Worm (Caenorhabditis elegans): ENCODE data around the gene Y116A8C.33.
A peak's percentile ranks its signal among the peaks of the same experiment; 100 is the strongest.

Y116A8C.33 gene

ce11 chrIV:17125967-17126366 lies 14.1 kb downstream of the Y116A8C.33 start:
- no peak for TF ChIP-seq unc-62 (GFP tag; optimal IDR thresholded peaks at IDR 0.05)
- TF ChIP-seq D2030.7 (GFP tag; IDR thresholded peaks at IDR 0.05): peak; percentile 59; the same call in 1 of the 2 replicates
- TF ChIP-seq sdz-38 (tag; optimal IDR thresholded peaks at IDR 0.05): no peak
- TF ChIP-seq egrh-3 (GFP tag; IDR thresholded peaks at IDR 0.05): no peak
- no peak for TF ChIP-seq T26A5.8 (tag; optimal IDR thresholded peaks at IDR 0.05)
- 0 out of 2 replicates have a peak, but pooled peaks have one; percentile 50 for TF ChIP-seq madf-3 (GFP tag; IDR thresholded peaks at IDR 0.05)
- TF ChIP-seq mes-4 (tag; optimal IDR thresholded peaks at IDR 0.05): no peak
- TF ChIP-seq madf-10 (tag; optimal IDR thresholded peaks at IDR 0.05): no peak
- TF ChIP-seq B0336.3 (GFP tag; IDR thresholded peaks at IDR 0.05): 0 out of 2 replicates have a peak, but pooled peaks have one; percentile 12
- no peak for TF ChIP-seq F57C9.4 (tag; optimal IDR thresholded peaks at IDR 0.05)
- TF ChIP-seq snpc-4 (GFP tag; optimal IDR thresholded peaks at IDR 0.05): no peak
- peak in 2 of 4 experiments; percentile 46 to 79 for TF ChIP-seq snpc-4 (tag; optimal IDR thresholded peaks at IDR 0.05)
- peak; percentile 25 for TF ChIP-seq tbp1 (GFP tag; optimal IDR thresholded peaks at IDR 0.05)
- no peak for TF ChIP-seq rpc-1 (optimal IDR thresholded peaks at IDR 0.05)
- TF ChIP-seq rpc-1 (tag; optimal IDR thresholded peaks at IDR 0.05): no peak
- no peak for TF ChIP-seq egl-44 (GFP tag; IDR thresholded peaks at IDR 0.05)
- TF ChIP-seq snpc-1.3 (tag; optimal IDR thresholded peaks at IDR 0.05; ENCODE audit: insufficient read depth): no peak
- TF ChIP-seq F10E7.11 (tag; optimal IDR thresholded peaks at IDR 0.05): no peak
- no peak for TF ChIP-seq F23B12.7 (tag; optimal IDR thresholded peaks at IDR 0.05; ENCODE audit: insufficient read depth)
- no peak for TF ChIP-seq egl-18 (GFP tag; IDR thresholded peaks at IDR 0.05)
- TF ChIP-seq hmg-1.2 (GFP tag; IDR thresholded peaks at IDR 0.05): no peak
- TF ChIP-seq xnd-1 (tag; optimal IDR thresholded peaks at IDR 0.05): peak; percentile 56
- no peak for TF ChIP-seq fkh-3 (tag; optimal IDR thresholded peaks at IDR 0.05)
- TF ChIP-seq ceh-91 (GFP tag; IDR thresholded peaks at IDR 0.05): no peak
- TF ChIP-seq athp-1 (tag; optimal IDR thresholded peaks at IDR 0.05): no peak
- TF ChIP-seq aptf-3 (GFP tag; IDR thresholded peaks at IDR 0.05): no peak
- no peak for TF ChIP-seq Y95B8A.8 (GFP tag; IDR thresholded peaks at IDR 0.05)
- TF ChIP-seq madf-6 (GFP tag; IDR thresholded peaks at IDR 0.05): peak; percentile 74
- TF ChIP-seq pbrm-1 (GFP tag; IDR thresholded peaks at IDR 0.05): no peak
- TF ChIP-seq tbx-9 (tag; optimal IDR thresholded peaks at IDR 0.05; ENCODE audit: borderline replicate concordance): no peak
- no peak for TF ChIP-seq hlh-26 (GFP tag; conservative IDR thresholded peaks at IDR 0.05)
- TF ChIP-seq aptf-2 (GFP tag; conservative IDR thresholded peaks at IDR 0.05): no peak
- TF ChIP-seq ceh-100 (GFP tag; IDR thresholded peaks at IDR 0.05): no peak
- TF ChIP-seq madf-8 (GFP tag; conservative IDR thresholded peaks at IDR 0.05): peak; percentile 61
- TF ChIP-seq attf-6 (GFP tag; IDR thresholded peaks at IDR 0.05): peak; percentile 78; the same call in 1 of the 2 replicates
- TF ChIP-seq ets-4 (GFP tag; optimal IDR thresholded peaks at IDR 0.05): no peak
- no peak for TF ChIP-seq tlf-1 (GFP tag; optimal IDR thresholded peaks at IDR 0.05)
- TF ChIP-seq Y79H2A.3 (GFP tag; conservative IDR thresholded peaks at IDR 0.05): 0 out of 2 replicates have a peak, but pooled peaks have one; percentile 46
- no peak for TF ChIP-seq nhr-179 (tag; optimal IDR thresholded peaks at IDR 0.05)
- TF ChIP-seq efl-1 (GFP tag; optimal IDR thresholded peaks at IDR 0.05): peak; percentile 68
- no peak for TF ChIP-seq lin-40 (tag; optimal IDR thresholded peaks at IDR 0.05)

DNA sequence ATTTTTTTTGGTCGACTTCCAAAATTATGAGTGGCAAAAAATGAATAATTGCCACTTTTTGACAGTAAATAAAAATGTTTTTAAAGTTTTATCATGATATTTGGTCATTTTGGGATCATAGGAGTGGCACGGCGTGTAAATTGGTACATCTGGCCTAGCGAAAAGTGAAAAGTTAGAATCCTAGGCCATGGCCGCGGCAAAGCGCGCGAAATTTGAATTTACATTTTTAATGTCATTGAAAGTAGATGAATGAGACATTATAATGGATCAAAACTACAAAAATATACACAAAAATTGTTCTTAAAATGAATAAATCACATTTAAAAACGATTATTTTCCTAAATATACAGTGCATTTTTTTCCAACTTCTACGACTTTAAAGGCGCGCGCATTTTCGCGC lies 14.6 kb downstream of the Y116A8C.33 start:
- no peak for TF ChIP-seq F52B5.7 (tag; optimal IDR thresholded peaks at IDR 0.05)
- TF ChIP-seq rec-8 (tag; optimal IDR thresholded peaks at IDR 0.05): no peak
- no peak for TF ChIP-seq rcor-1 (GFP tag; IDR thresholded peaks at IDR 0.05)
- TF ChIP-seq F57A8.1 (GFP tag; optimal IDR thresholded peaks at IDR 0.05): no peak
- no peak for TF ChIP-seq B0261.1 (tag; optimal IDR thresholded peaks at IDR 0.05)
- TF ChIP-seq aptf-3 (GFP tag; IDR thresholded peaks at IDR 0.05): no peak
